Fruit fly (Drosophila melanogaster) whole organism, pupa: ENCODE data around the gene RpL18.

ENCODE experiments used
- CG10348 ChIP-seq: fragments of 200-800 bp; sonication (Bioruptor generic); IDR thresholded peaks from 2 replicates; pipeline ENCODE4 v1.3.6; 2022; ENCODE audit warnings: missing biosample characterization, missing genetic modification characterization
- CG12605 ChIP-seq: fragments of 200-800 bp; sonication (Bioruptor generic); IDR thresholded peaks from 2 replicates; pipeline ENCODE4 v1.3.6; 2022; ENCODE audit warnings: missing biosample characterization, missing genetic modification characterization
- CG13204 ChIP-seq: fragments of 200-800 bp; sonication (Bioruptor generic); optimal IDR thresholded peaks from 2 replicates; lab custom pipeline; 2018; ENCODE audit warnings: missing biosample characterization, mild to moderate bottlenecking, missing genetic modification characterization, moderate library complexity
- CG14655 ChIP-seq: fragments of 200-800 bp; sonication (Bioruptor generic); optimal IDR thresholded peaks from 3 replicates; lab custom pipeline; 2017; ENCODE audit warnings: mild to moderate bottlenecking, missing biosample characterization, missing genetic modification reagents, missing genetic modification characterization
- CG15710 ChIP-seq: fragments of 200-800 bp; sonication (Bioruptor generic); optimal IDR thresholded peaks from 2 replicates; lab custom pipeline; 2018; ENCODE audit warnings: missing biosample characterization, mild to moderate bottlenecking, missing genetic modification characterization, moderate library complexity
- CG17806 ChIP-seq: fragments of 200-800 bp; sonication (Bioruptor generic); optimal IDR thresholded peaks from 2 replicates; lab custom pipeline; 2018; ENCODE audit warnings: missing biosample characterization, mild to moderate bottlenecking, missing genetic modification characterization, moderate library complexity
- CG32121 ChIP-seq: fragments of 200-800 bp; sonication (Bioruptor generic); IDR thresholded peaks from 2 replicates; pipeline ENCODE4 v1.3.6; 2022; ENCODE audit warnings: missing biosample characterization, missing genetic modification characterization
- CG34367 ChIP-seq: fragments of 200-800 bp; sonication (Bioruptor generic); optimal IDR thresholded peaks from 2 replicates; lab custom pipeline; 2018; ENCODE audit warnings: missing biosample characterization, mild to moderate bottlenecking, missing genetic modification characterization
- CG4496 ChIP-seq: fragments of 200-800 bp; sonication (Bioruptor generic); IDR thresholded peaks from 3 replicates; pipeline ENCODE4 v1.3.6; 2022; ENCODE audit warnings: missing biosample characterization, missing genetic modification characterization
- CG8159 ChIP-seq: fragments of 200-800 bp; sonication (Bioruptor generic); optimal IDR thresholded peaks from 3 replicates; lab custom pipeline; 2018; ENCODE audit warnings: missing biosample characterization, mild to moderate bottlenecking, missing genetic modification characterization, moderate library complexity
- CG8301 ChIP-seq: fragments of 200-800 bp; sonication (Bioruptor generic); optimal IDR thresholded peaks from 2 replicates; lab custom pipeline; 2018; ENCODE audit warnings: missing biosample characterization, mild to moderate bottlenecking, missing genetic modification characterization
- CG9948 ChIP-seq: fragments of 200-800 bp; sonication (Bioruptor generic); optimal IDR thresholded peaks from 2 replicates; lab custom pipeline; 2018; ENCODE audit warnings: missing biosample characterization, mild to moderate bottlenecking, missing genetic modification characterization, moderate library complexity
- D1 ChIP-seq: fragments of 200-800 bp; sonication (Bioruptor generic); optimal IDR thresholded peaks from 2 replicates; lab custom pipeline; 2018; ENCODE audit warnings: missing biosample characterization, mild to moderate bottlenecking, missing genetic modification characterization, moderate library complexity
- EcR ChIP-seq: fragments of 200-800 bp; sonication (Bioruptor generic); optimal IDR thresholded peaks from 3 replicates; lab custom pipeline; 2019; ENCODE audit warnings: missing biosample characterization, missing genetic modification characterization, mild to moderate bottlenecking, moderate library complexity, missing genetic modification reagents
- Ets98B ChIP-seq: fragments of 200-800 bp; sonication (Bioruptor generic); IDR thresholded peaks from 2 replicates; pipeline ENCODE4 v1.3.6; 2022; ENCODE audit warnings: missing biosample characterization, missing genetic modification characterization
- Pif1A ChIP-seq: fragments of 200-800 bp; sonication (Bioruptor generic); optimal IDR thresholded peaks from 3 replicates; lab custom pipeline; 2016; ENCODE audit warnings: missing biosample characterization, missing genetic modification characterization
- Pif1B ChIP-seq: fragments of 200-800 bp; sonication (Bioruptor generic); optimal IDR thresholded peaks from 3 replicates; lab custom pipeline; 2016; ENCODE audit warnings: missing biosample characterization, missing genetic modification characterization
- Snoo ChIP-seq: fragments of 200-800 bp; sonication (Bioruptor generic); optimal IDR thresholded peaks from 3 replicates; lab custom pipeline; 2017; ENCODE audit warnings: missing biosample characterization, mild to moderate bottlenecking, missing genetic modification characterization, inconsistent platforms
- fd96Ca ChIP-seq: fragments of 200-800 bp; sonication (Bioruptor generic); IDR thresholded peaks from 3 replicates; pipeline ENCODE4 v1.3.6; 2022; ENCODE audit warnings: missing biosample characterization, missing genetic modification characterization
- gl ChIP-seq: fragments of 200-800 bp; sonication (Bioruptor generic); optimal IDR thresholded peaks from 2 replicates; lab custom pipeline; 2018; ENCODE audit warnings: missing biosample characterization, mild to moderate bottlenecking, missing genetic modification characterization
- rn ChIP-seq: fragments of 200-800 bp; sonication (Bioruptor generic); IDR thresholded peaks from 2 replicates; pipeline ENCODE4 v1.3.6; 2022; ENCODE audit warnings: missing biosample characterization, missing genetic modification characterization

Gene RpL18

dm6 chr3L:7254724-7255123 is 13.6 kb upstream of the RpL18 start:
- TF ChIP-seq CG17806 (tag; lab: Kevin White, UChicago) (peak; percentile 12), Ets98B (GFP tag; lab: Robert Waterston, UW) (no peak), fd96Ca (GFP tag; lab: Robert Waterston, UW) (no peak; the same call in 2 of the 3 replicates), D1 (tag; lab: Kevin White, UChicago) (no peak), CG4496 (no peak), CG14655 (no peak), CG15710 (tag; lab: Kevin White, UChicago) (no peak), CG32121 (GFP tag; lab: Robert Waterston, UW) (no peak)

- TF ChIP-seq fd96Ca (GFP tag; lab: Robert Waterston, UW) (peak; percentile 60; the same call in 2 of the 3 replicates), CG13204 (GFP tag; lab: Kevin White, UChicago) (no peak), CG14655 (no peak), CG8301 (tag; lab: Kevin White, UChicago) (peak; percentile 79), CG9948 (tag; lab: Kevin White, UChicago) (peak; percentile 61), CG10348 (no peak), CG17806 (tag; lab: Kevin White, UChicago) (peak; percentile 68), CG8159 (tag; lab: Kevin White, UChicago) (peak; percentile 70), Snoo (tag; lab: Kevin White, UChicago) (peak; percentile 75), CG4496 (peak; percentile 89), CG32121 (GFP tag; lab: Robert Waterston, UW) (peak; percentile 77), D1 (tag; lab: Kevin White, UChicago) (no peak), EcR (GFP tag; lab: Kevin White, UChicago) (no peak), Pif1A (GFP tag; lab: Kevin White, UChicago) (no peak), gl (peak; percentile 43), Ets98B (GFP tag; lab: Robert Waterston, UW) (peak; percentile 85), CG15710 (tag; lab: Kevin White, UChicago) (peak; percentile 71), CG34367 (tag; lab: Kevin White, UChicago) (peak; percentile 65), rn (GFP tag; lab: Robert Waterston, UW) (peak; percentile 57), CG12605 (peak; percentile 66), Pif1B (GFP tag; lab: Kevin White, UChicago) (no peak)
Observed at dm6 chr3L:7250469-7250868, 9.3 kb upstream of the RpL18 start, which contains the start of gene MED4. MED4 (minus strand) TSS chr3L:7250527.

DNA sequence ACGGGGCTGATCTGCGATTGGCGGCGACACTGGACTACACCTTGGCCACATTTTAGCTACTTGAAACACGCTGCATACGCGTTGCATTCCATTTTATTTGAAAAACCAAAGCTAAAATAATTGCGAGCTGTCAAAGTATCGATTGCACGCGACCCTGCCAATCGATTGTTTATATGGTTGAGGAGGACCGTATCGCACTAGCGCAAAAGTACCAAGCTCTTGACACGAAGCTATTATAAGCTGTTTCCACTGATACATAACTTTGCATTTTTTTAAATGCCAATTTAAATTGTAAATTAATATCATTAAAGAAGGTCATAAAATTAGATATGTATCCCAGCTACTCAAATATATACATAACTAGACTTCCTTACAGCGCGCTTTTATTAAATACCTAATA is 8.0 kb upstream of the RpL18 start, which contains the start of gene Cdc27:
Gene Cdc27 (minus strand): TSS at position 174 of the 400 bp plus-strand sequence.
- no peak for TF ChIP-seq rn (GFP tag; lab: Robert Waterston, UW)
- TF ChIP-seq CG4496, result peak; percentile 45; the same call in 1 of the 3 replicates
- peak; percentile 31 for TF ChIP-seq CG15710 (tag; lab: Kevin White, UChicago)
- peak; percentile 49 for TF ChIP-seq CG8159 (tag; lab: Kevin White, UChicago)
- TF ChIP-seq Ets98B (GFP tag; lab: Robert Waterston, UW), result peak; percentile 40; the same call in 1 of the 2 replicates

dm6 chr3L:7243775-7244438 is 2.8 kb upstream of the RpL18 start, which contains the start of the genes mRpL50 and mei-P22:
mRpL50 (minus strand) TSS chr3L:7243933.
mei-P22 (plus strand) TSS chr3L:7244388.
- TF ChIP-seq gl (no peak), CG17806 (tag; lab: Kevin White, UChicago) (peak; percentile 9), CG4496 (no peak)

DNA sequence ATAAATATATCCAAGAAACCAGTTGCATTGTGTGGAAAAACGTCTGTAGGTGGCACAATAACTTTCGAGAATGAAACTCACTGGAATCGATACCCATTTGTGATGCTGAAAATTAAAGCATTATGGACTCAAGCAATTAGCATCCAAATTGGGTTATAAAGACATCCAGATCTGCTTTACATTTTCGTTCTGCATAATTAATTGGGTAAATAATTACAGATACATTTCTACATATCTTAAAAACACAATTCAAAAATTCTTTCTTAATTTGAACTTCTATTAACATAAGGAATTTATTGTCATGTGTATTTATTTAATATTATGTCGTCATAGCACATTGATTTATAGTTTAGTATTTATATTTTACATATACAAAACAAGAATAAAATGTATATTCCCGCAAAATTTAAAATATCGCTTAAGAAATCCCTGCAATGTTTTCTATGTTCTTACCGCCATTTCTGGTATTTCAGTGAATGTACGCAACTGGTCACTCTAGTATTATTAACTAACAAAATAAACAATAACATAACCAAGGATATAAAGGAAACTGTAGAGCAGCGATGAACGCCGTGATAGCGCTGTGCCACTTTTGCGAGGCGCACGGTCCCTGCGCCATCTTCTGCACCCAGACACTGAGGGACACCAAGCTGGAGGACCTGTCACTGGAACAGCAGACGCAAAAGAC is 2.9 kb downstream of the RpL18 start, which contains the start of the genes CG14829 and BHD:
Gene CG14829 (minus strand): TSS at position 51 of the 688 bp plus-strand sequence.
Gene BHD (plus strand): TSS at position 471 of the 688 bp plus-strand sequence.
- no peak for TF ChIP-seq CG15710 (tag; lab: Kevin White, UChicago)
- TF ChIP-seq CG8301 (tag; lab: Kevin White, UChicago), result no peak
- no peak for TF ChIP-seq CG32121 (GFP tag; lab: Robert Waterston, UW)
- TF ChIP-seq CG10348, result no peak
- TF ChIP-seq CG17806 (tag; lab: Kevin White, UChicago), result no peak
- TF ChIP-seq CG9948 (tag; lab: Kevin White, UChicago), result no peak
- TF ChIP-seq fd96Ca (GFP tag; lab: Robert Waterston, UW), result no peak
- no peak for TF ChIP-seq CG13204 (GFP tag; lab: Kevin White, UChicago)
- no peak for TF ChIP-seq D1 (tag; lab: Kevin White, UChicago)
- no peak for TF ChIP-seq EcR (GFP tag; lab: Kevin White, UChicago)
- no peak for TF ChIP-seq Pif1B (GFP tag; lab: Kevin White, UChicago)
- no peak for TF ChIP-seq Pif1A (GFP tag; lab: Kevin White, UChicago)
- TF ChIP-seq CG12605, result no peak
- no peak for TF ChIP-seq CG34367 (tag; lab: Kevin White, UChicago)

- TF ChIP-seq CG13204 (GFP tag; lab: Kevin White, UChicago) (no peak), CG34367 (tag; lab: Kevin White, UChicago) (no peak), Pif1B (GFP tag; lab: Kevin White, UChicago) (no peak), CG14655 (no peak), Pif1A (GFP tag; lab: Kevin White, UChicago) (no peak), rn (GFP tag; lab: Robert Waterston, UW) (no peak), CG8159 (tag; lab: Kevin White, UChicago) (no peak), D1 (tag; lab: Kevin White, UChicago) (no peak), CG4496 (no peak), CG32121 (GFP tag; lab: Robert Waterston, UW) (no peak), gl (no peak), CG17806 (tag; lab: Kevin White, UChicago) (no peak), fd96Ca (GFP tag; lab: Robert Waterston, UW) (no peak), EcR (GFP tag; lab: Kevin White, UChicago) (no peak), CG15710 (tag; lab: Kevin White, UChicago) (no peak)
Observed at dm6 chr3L:7234212-7234611, 6.9 kb downstream of the RpL18 start, which contains the start of gene CG14826. CG14826 (plus strand) TSS chr3L:7234512.
